Worm (Caenorhabditis elegans): ENCODE measurements around the gene lron-1.

- TF ChIP-seq ref-1 (GFP tag; conservative IDR thresholded peaks at IDR 0.05): no peak
- TF ChIP-seq ztf-23 (GFP tag; IDR thresholded peaks at IDR 0.05): no peak
- no peak for TF ChIP-seq tab-1 (GFP tag; IDR thresholded peaks at IDR 0.05)
- TF ChIP-seq med-1 (GFP tag; optimal IDR thresholded peaks at IDR 0.05; ENCODE audit: insufficient read depth): no peak
- no peak for TF ChIP-seq T22C8.4 (GFP tag; IDR thresholded peaks at IDR 0.05)
- TF ChIP-seq ztf-29 (GFP tag; IDR thresholded peaks at IDR 0.05): no peak
Observed at ce11 chrX:14581429-14581828, 8.9 kb downstream of the lron-1 start, which contains the start of gene sym-1.

Data from whole organism, midembryonic.